Worm (Caenorhabditis elegans) whole organism, early embryonic: ENCODE measurements around the gene kin-24.

ENCODE experiments used
- B0310.2 ChIP-seq: sonication (generic microtip); optimal IDR thresholded peaks from 2 replicates; lab custom pipeline; 2016; ENCODE audit warnings: mild to moderate bottlenecking, missing genetic modification characterization, missing compliant biosample characterization
- sea-1 ChIP-seq: fragments of 200-800 bp; sonication (Bioruptor generic); conservative IDR thresholded peaks from 2 replicates; pipeline ENCODE4 v1.3.6; 2022; ENCODE audit warnings: missing genetic modification characterization, missing compliant biosample characterization

DNA sequence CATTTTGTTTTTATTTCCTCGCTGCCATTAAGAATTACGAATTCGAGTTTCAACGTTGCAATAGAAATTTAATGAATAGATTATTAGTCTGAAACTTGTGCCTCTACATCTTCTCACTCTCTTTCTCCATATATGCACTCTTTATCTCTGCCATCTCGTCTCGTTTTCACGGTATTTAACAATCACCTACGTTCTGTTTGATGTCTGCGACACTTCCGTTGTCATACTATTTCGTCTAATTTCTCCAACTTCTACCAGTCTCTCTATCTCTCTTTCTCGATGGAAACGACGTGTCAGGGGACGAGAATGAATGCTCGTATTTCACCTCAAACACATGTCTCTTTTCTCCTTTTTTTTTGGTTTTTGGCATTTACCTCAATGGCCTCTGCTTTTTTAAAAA lies 33.0 kb upstream of the kin-24 start:
- no peak for TF ChIP-seq sea-1
- no peak for TF ChIP-seq B0310.2 (tag; lab: Kevin White, UChicago)
